Worm (Caenorhabditis elegans): Measurements from ENCODE around the gene famh-136.

The famh-136 gene

DNA sequence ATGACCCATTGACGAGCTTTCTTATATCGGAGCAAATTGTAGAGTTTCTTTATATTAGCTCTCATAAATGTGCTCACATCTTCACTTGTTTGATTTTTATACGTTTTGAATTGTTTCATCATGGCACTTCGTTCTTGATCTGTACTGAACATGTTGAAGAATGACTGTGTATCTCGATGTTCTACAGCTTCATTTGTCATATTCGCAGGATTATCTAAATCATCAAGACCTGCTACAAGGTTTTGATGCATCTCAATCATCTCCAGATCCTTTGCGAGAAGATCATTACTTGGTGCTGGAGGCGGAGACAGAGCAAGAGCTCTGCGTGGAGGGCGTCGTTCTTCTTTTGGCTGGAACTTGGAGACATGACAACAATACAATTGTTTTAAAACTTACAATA lies 15.7 kb downstream of the famh-136 start:
- no peak for TF ChIP-seq nhr-12 (tag; optimal IDR thresholded peaks at IDR 0.05)
- no peak for TF ChIP-seq R02D3.7 (tag; optimal IDR thresholded peaks at IDR 0.05)
- TF ChIP-seq ztf-4 (tag; optimal IDR thresholded peaks at IDR 0.05): no peak
- TF ChIP-seq nhr-76 (tag; optimal IDR thresholded peaks at IDR 0.05): no peak
- no peak for TF ChIP-seq nfya-1 (tag; optimal IDR thresholded peaks at IDR 0.05; ENCODE audit: insufficient read depth)
- TF ChIP-seq lin-15B (tag; optimal IDR thresholded peaks at IDR 0.05): no peak
- TF ChIP-seq fkh-10 (GFP tag; optimal IDR thresholded peaks at IDR 0.05): no peak
- no peak for TF ChIP-seq nhr-11 (tag; optimal IDR thresholded peaks at IDR 0.05)
- TF ChIP-seq hmg-11 (tag; optimal IDR thresholded peaks at IDR 0.05): no peak
- TF ChIP-seq pqm-1 (tag; optimal IDR thresholded peaks at IDR 0.05): no peak
- TF ChIP-seq nhr-23 (tag; optimal IDR thresholded peaks at IDR 0.05): no peak
- TF ChIP-seq mdl-1 (tag; optimal IDR thresholded peaks at IDR 0.05): no peak
- no peak for TF ChIP-seq eor-1 (tag; optimal IDR thresholded peaks at IDR 0.05)
- TF ChIP-seq nhr-43 (tag; optimal IDR thresholded peaks at IDR 0.05; ENCODE audit: poor library complexity, severe bottlenecking): no peak
- no peak for TF ChIP-seq unc-39 (tag; optimal IDR thresholded peaks at IDR 0.05)
- no peak for TF ChIP-seq snpc-4 (tag; optimal IDR thresholded peaks at IDR 0.05)

DNA sequence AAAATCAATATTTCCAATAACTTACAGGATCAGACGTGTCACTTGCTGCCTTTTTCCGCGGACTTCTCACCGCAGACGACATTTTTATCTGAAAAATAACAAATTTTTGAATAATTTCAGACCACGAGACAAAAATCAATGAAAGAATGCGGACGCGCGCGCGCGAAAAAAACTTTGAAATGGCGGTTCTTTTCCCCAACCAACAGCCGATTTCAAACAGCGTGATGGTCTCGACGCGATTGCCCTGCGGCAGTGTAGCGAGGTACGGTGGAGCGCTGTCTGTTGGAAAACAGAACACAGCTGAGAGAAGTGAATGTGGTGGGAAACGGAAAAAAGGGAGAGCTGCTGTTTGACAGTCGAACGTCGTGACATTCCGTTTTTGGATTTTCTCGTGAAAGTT lies 16.5 kb downstream of the famh-136 start, which contains the start of gene lin-9:
Gene lin-9, minus strand, starts transcription at position 88 of the 400 bp plus-strand sequence.
- peak; percentile 48 for TF ChIP-seq ztf-4 (tag; optimal IDR thresholded peaks at IDR 0.05)
- peak; percentile 68 for TF ChIP-seq sea-2 (GFP tag; optimal IDR thresholded peaks at IDR 0.05)
- peak; percentile 96 for TF ChIP-seq nhr-25 (tag; optimal IDR thresholded peaks at IDR 0.05)
- TF ChIP-seq hmg-11 (tag; optimal IDR thresholded peaks at IDR 0.05): peak; percentile 96
- TF ChIP-seq nhr-77 (tag; optimal IDR thresholded peaks at IDR 0.05): peak; percentile 32
- peak; percentile 91 for TF ChIP-seq fkh-2 (tag; optimal IDR thresholded peaks at IDR 0.05)
- TF ChIP-seq nhr-28 (tag; optimal IDR thresholded peaks at IDR 0.05): no peak
- TF ChIP-seq pqm-1 (tag; optimal IDR thresholded peaks at IDR 0.05): peak; percentile 35
- peak; percentile 100 for TF ChIP-seq nfya-1 (tag; optimal IDR thresholded peaks at IDR 0.05; ENCODE audit: insufficient read depth)
- no peak for TF ChIP-seq nhr-12 (tag; optimal IDR thresholded peaks at IDR 0.05)
- no peak for TF ChIP-seq ceh-9 (tag; optimal IDR thresholded peaks at IDR 0.05)
- peak; percentile 91 for TF ChIP-seq ceh-28 (tag; optimal IDR thresholded peaks at IDR 0.05)
- TF ChIP-seq nhr-76 (tag; optimal IDR thresholded peaks at IDR 0.05): no peak
- TF ChIP-seq egl-5 (tag; optimal IDR thresholded peaks at IDR 0.05): peak; percentile 94
- TF ChIP-seq nhr-23 (tag; optimal IDR thresholded peaks at IDR 0.05): peak; percentile 97
- no peak for TF ChIP-seq ceh-16 (tag; optimal IDR thresholded peaks at IDR 0.05)
- peak; percentile 98 for TF ChIP-seq pha-4 (tag; optimal IDR thresholded peaks at IDR 0.05)
- TF ChIP-seq fos-1 (tag; optimal IDR thresholded peaks at IDR 0.05): peak; percentile 30
- TF ChIP-seq elt-1 (tag; optimal IDR thresholded peaks at IDR 0.05): peak; percentile 53
- TF ChIP-seq nhr-11 (tag; optimal IDR thresholded peaks at IDR 0.05): peak; percentile 32
- TF ChIP-seq ceh-82 (tag; optimal IDR thresholded peaks at IDR 0.05): peak; percentile 71
- peak; percentile 86 for TF ChIP-seq R02D3.7 (tag; optimal IDR thresholded peaks at IDR 0.05)
- no peak for TF ChIP-seq egl-27 (tag; optimal IDR thresholded peaks at IDR 0.05)
- peak; percentile 72 for TF ChIP-seq skn-1 (tag; optimal IDR thresholded peaks at IDR 0.05)
- TF ChIP-seq snpc-4 (tag; optimal IDR thresholded peaks at IDR 0.05): peak; percentile 85
- TF ChIP-seq zag-1 (tag; optimal IDR thresholded peaks at IDR 0.05): no peak
- TF ChIP-seq lsy-12 (tag; optimal IDR thresholded peaks at IDR 0.05): peak; percentile 98
- peak; percentile 59 for TF ChIP-seq mdl-1 (tag; optimal IDR thresholded peaks at IDR 0.05)
- TF ChIP-seq jun-1 (tag; optimal IDR thresholded peaks at IDR 0.05): peak; percentile 97
- TF ChIP-seq ZK546.5 (tag; optimal IDR thresholded peaks at IDR 0.05): peak; percentile 43
- no peak for TF ChIP-seq ztf-11 (tag; optimal IDR thresholded peaks at IDR 0.05)
- TF ChIP-seq ama-1 (optimal IDR thresholded peaks at IDR 0.05): peak; percentile 83
- peak; percentile 60 for TF ChIP-seq aly-2 (tag; optimal IDR thresholded peaks at IDR 0.05)
- no peak for TF ChIP-seq mml-1 (tag; optimal IDR thresholded peaks at IDR 0.05)
- peak; percentile 85 for TF ChIP-seq fkh-10 (GFP tag; optimal IDR thresholded peaks at IDR 0.05)
- TF ChIP-seq unc-62 (GFP tag; optimal IDR thresholded peaks at IDR 0.05): peak; percentile 44
- peak; percentile 99 for TF ChIP-seq lin-15B (tag; optimal IDR thresholded peaks at IDR 0.05)
- TF ChIP-seq elt-3 (tag; optimal IDR thresholded peaks at IDR 0.05): no peak
- TF ChIP-seq daf-12 (tag; optimal IDR thresholded peaks at IDR 0.05): no peak
- TF ChIP-seq lin-39 (tag; optimal IDR thresholded peaks at IDR 0.05): peak; percentile 98
- peak; percentile 78 for TF ChIP-seq elt-2 (tag; optimal IDR thresholded peaks at IDR 0.05)
- TF ChIP-seq nhr-43 (tag; optimal IDR thresholded peaks at IDR 0.05; ENCODE audit: poor library complexity, severe bottlenecking): peak; percentile 92
- peak; percentile 94 for TF ChIP-seq tbx-2 (tag; optimal IDR thresholded peaks at IDR 0.05)
